Fruit fly (Drosophila melanogaster) whole organism, prepupa: Measurements from ENCODE around the gene mamo.

Source experiments
- Blimp-1 ChIP-seq: fragments of 200-800 bp; sonication (Bioruptor generic); optimal IDR thresholded peaks from 3 replicates; lab custom pipeline; 2017; ENCODE audit warnings: missing biosample characterization, missing genetic modification characterization, mild to moderate bottlenecking, moderate library complexity, missing genetic modification reagents
- CG10631 ChIP-seq: fragments of 200-800 bp; sonication (Bioruptor generic); optimal IDR thresholded peaks from 2 replicates; lab custom pipeline; 2016; ENCODE audit warnings: missing biosample characterization, missing genetic modification characterization
- CG10669 ChIP-seq: fragments of 200-800 bp; sonication (Bioruptor generic); optimal IDR thresholded peaks from 3 replicates; lab custom pipeline; 2018; ENCODE audit warnings: missing biosample characterization, mild to moderate bottlenecking, missing genetic modification characterization, moderate library complexity
- CG11294 ChIP-seq: fragments of 200-800 bp; sonication (Bioruptor generic); IDR thresholded peaks from 2 replicates; pipeline ENCODE4 v1.3.6; 2022; ENCODE audit warnings: missing biosample characterization, missing genetic modification characterization
- CG11762 ChIP-seq: fragments of 200-800 bp; sonication (Bioruptor generic); optimal IDR thresholded peaks from 3 replicates; lab custom pipeline; 2016; ENCODE audit warnings: missing biosample characterization, missing genetic modification characterization; ENCODE audit not compliant: insufficient read depth
- CG1621 ChIP-seq: fragments of 200-800 bp; sonication (Bioruptor generic); optimal IDR thresholded peaks from 3 replicates; lab custom pipeline; 2018; ENCODE audit warnings: missing biosample characterization, mild to moderate bottlenecking, missing genetic modification characterization
- CG16779 ChIP-seq: fragments of 200-800 bp; sonication (Bioruptor generic); optimal IDR thresholded peaks from 3 replicates; lab custom pipeline; 2017; ENCODE audit warnings: missing biosample characterization, mild to moderate bottlenecking, missing genetic modification characterization
- CG32006 ChIP-seq: fragments of 200-800 bp; sonication (Bioruptor generic); optimal IDR thresholded peaks from 3 replicates; lab custom pipeline; 2017; ENCODE audit warnings: missing biosample characterization, mild to moderate bottlenecking, missing genetic modification characterization
- CG4318 ChIP-seq: fragments of 200-800 bp; sonication (Bioruptor generic); optimal IDR thresholded peaks from 3 replicates; lab custom pipeline; 2017; ENCODE audit warnings: missing biosample characterization, mild to moderate bottlenecking, missing genetic modification characterization
- CG6163 ChIP-seq: fragments of 200-800 bp; sonication (Bioruptor generic); IDR thresholded peaks from 3 replicates; pipeline ENCODE4 v1.3.6; 2022; ENCODE audit warnings: missing biosample characterization, missing genetic modification characterization
- CG6792 ChIP-seq: fragments of 200-800 bp; sonication (Bioruptor generic); optimal IDR thresholded peaks from 3 replicates; lab custom pipeline; 2016; ENCODE audit warnings: missing biosample characterization, missing genetic modification characterization
- CG6854 ChIP-seq: fragments of 200-800 bp; sonication (Bioruptor generic); optimal IDR thresholded peaks from 2 replicates; lab custom pipeline; 2017; ENCODE audit warnings: missing biosample characterization, mild to moderate bottlenecking, missing genetic modification characterization
- CG8119 ChIP-seq: fragments of 200-800 bp; sonication (Bioruptor generic); IDR thresholded peaks from 3 replicates; pipeline ENCODE4 v1.3.6; 2022; ENCODE audit warnings: missing biosample characterization, missing genetic modification characterization
- CG8319 ChIP-seq: fragments of 200-800 bp; sonication (Bioruptor generic); optimal IDR thresholded peaks from 3 replicates; lab custom pipeline; 2016; ENCODE audit warnings: missing biosample characterization, missing genetic modification characterization
- Eip75B ChIP-seq: fragments of 200-800 bp; sonication (Bioruptor generic); optimal IDR thresholded peaks from 3 replicates; lab custom pipeline; 2016; ENCODE audit warnings: missing biosample characterization, missing genetic modification characterization
- Eip78C ChIP-seq: fragments of 200-800 bp; sonication (Bioruptor generic); peaks from one replicate; lab custom pipeline; 2016; ENCODE audit warnings: missing biosample characterization, missing genetic modification characterization
- Eip93F ChIP-seq: fragments of 200-800 bp; sonication (Bioruptor generic); optimal IDR thresholded peaks from 2 replicates; lab custom pipeline; 2016; ENCODE audit warnings: missing biosample characterization, mild to moderate bottlenecking, missing genetic modification characterization
- Ets21C ChIP-seq: fragments of 200-800 bp; sonication (Bioruptor generic); optimal IDR thresholded peaks from 3 replicates; lab custom pipeline; 2016; ENCODE audit warnings: missing biosample characterization, missing genetic modification characterization
- Ets96B ChIP-seq: fragments of 200-800 bp; optimal IDR thresholded peaks from 2 replicates; lab custom pipeline; 2019; ENCODE audit warnings: missing biosample characterization, mild to moderate bottlenecking, missing genetic modification characterization, moderate library complexity
- Gug ChIP-seq: fragments of 200-800 bp; sonication (Bioruptor generic); IDR thresholded peaks from 2 replicates; pipeline ENCODE4 v1.3.6; 2022; ENCODE audit warnings: missing biosample characterization, missing genetic modification characterization
- Hr38 ChIP-seq: sonication (Bioruptor generic); optimal IDR thresholded peaks from 2 replicates; lab custom pipeline; 2016; ENCODE audit warnings: missing biosample characterization, missing genetic modification characterization
- Lpt ChIP-seq: fragments of 200-800 bp; sonication (Bioruptor generic); optimal IDR thresholded peaks from 3 replicates; lab custom pipeline; 2016; ENCODE audit warnings: missing biosample characterization, missing genetic modification characterization
- Met ChIP-seq: fragments of 200-800 bp; sonication (Bioruptor generic); optimal IDR thresholded peaks from 3 replicates; lab custom pipeline; 2016; ENCODE audit warnings: missing biosample characterization, missing genetic modification characterization
- OdsH ChIP-seq: fragments of 200-800 bp; sonication (Bioruptor generic); optimal IDR thresholded peaks from 3 replicates; lab custom pipeline; 2016; ENCODE audit warnings: missing biosample characterization, missing genetic modification characterization
- Sox102F ChIP-seq: fragments of 200-800 bp; sonication (Bioruptor generic); optimal IDR thresholded peaks from 2 replicates; lab custom pipeline; 2016; ENCODE audit warnings: missing biosample characterization, mild to moderate bottlenecking, missing genetic modification characterization
- Sox14 ChIP-seq: fragments of 200-800 bp; sonication (Bioruptor generic); optimal IDR thresholded peaks from 3 replicates; lab custom pipeline; 2016; ENCODE audit warnings: missing biosample characterization, missing genetic modification characterization
- Sox15 ChIP-seq: fragments of 200-800 bp; sonication (Bioruptor generic); optimal IDR thresholded peaks from 3 replicates; lab custom pipeline; 2016; ENCODE audit warnings: missing biosample characterization, missing genetic modification characterization
- achi ChIP-seq: fragments of 200-800 bp; sonication (Bioruptor generic); optimal IDR thresholded peaks from 3 replicates; lab custom pipeline; 2016; ENCODE audit warnings: missing biosample characterization, missing genetic modification characterization
- cyc ChIP-seq: fragments of 200-800 bp; sonication (Bioruptor generic); optimal IDR thresholded peaks from 3 replicates; lab custom pipeline; 2016; ENCODE audit warnings: missing biosample characterization, missing genetic modification characterization
- dac ChIP-seq: fragments of 200-800 bp; sonication (Bioruptor generic); optimal IDR thresholded peaks from 2 replicates; lab custom pipeline; 2017; ENCODE audit warnings: missing biosample characterization, mild to moderate bottlenecking, missing genetic modification characterization
- dsx ChIP-seq: fragments of 200-800 bp; optimal IDR thresholded peaks from 3 replicates; lab custom pipeline; 2019; ENCODE audit warnings: missing biosample characterization, mild to moderate bottlenecking, missing genetic modification characterization, moderate library complexity; ENCODE audit not compliant: poor library complexity, severe bottlenecking
- eg ChIP-seq: fragments of 200-800 bp; sonication (Bioruptor generic); IDR thresholded peaks from 3 replicates; pipeline ENCODE4 v1.3.6; 2022; ENCODE audit warnings: missing biosample characterization, missing genetic modification characterization
- esn ChIP-seq: fragments of 200-800 bp; sonication (Bioruptor generic); optimal IDR thresholded peaks from 2 replicates; lab custom pipeline; 2016; ENCODE audit warnings: missing biosample characterization, mild to moderate bottlenecking, missing genetic modification characterization, moderate library complexity
- fd85E ChIP-seq: fragments of 200-800 bp; sonication (Bioruptor generic); optimal IDR thresholded peaks from 3 replicates; lab custom pipeline; 2016; ENCODE audit warnings: missing biosample characterization, missing genetic modification characterization
- pdm3 ChIP-seq: fragments of 200-800 bp; sonication (Bioruptor generic); optimal IDR thresholded peaks from 3 replicates; lab custom pipeline; 2016; ENCODE audit warnings: missing biosample characterization, missing genetic modification characterization
- salr ChIP-seq, 2 experiments: fragments of 200-800 bp; sonication (Bioruptor generic); optimal IDR thresholded peaks; 3 replicates each; lab custom pipeline; 2016 to 2018; ENCODE audit warnings: missing biosample characterization in 2 of 2, missing genetic modification characterization in 2 of 2, mild to moderate bottlenecking in 1 of 2
- spab ChIP-seq: fragments of 200-800 bp; sonication (Bioruptor generic); optimal IDR thresholded peaks from 2 replicates; lab custom pipeline; 2017; ENCODE audit warnings: missing biosample characterization, mild to moderate bottlenecking, missing genetic modification characterization, missing genetic modification reagents
- ss ChIP-seq, 2 experiments: fragments of 200-800 bp; sonication (Bioruptor generic); optimal IDR thresholded peaks; 2 replicates in 1 of 2; 3 replicates in 1 of 2; lab custom pipeline; 2017 to 2018; ENCODE audit warnings: mild to moderate bottlenecking in 2 of 2, missing biosample characterization in 2 of 2, missing genetic modification characterization in 2 of 2, moderate library complexity in 1 of 2
- svp ChIP-seq: fragments of 200-800 bp; sonication (Bioruptor generic); peaks from one replicate; lab custom pipeline; 2016; ENCODE audit warnings: missing biosample characterization, missing genetic modification characterization
- vri ChIP-seq: fragments of 200-800 bp; sonication (Bioruptor generic); optimal IDR thresholded peaks from 3 replicates; lab custom pipeline; 2016; ENCODE audit warnings: missing biosample characterization, mild to moderate bottlenecking, missing genetic modification characterization

Gene mamo

dm6 chrX:14038023-14038422 is 47.7 kb upstream of the mamo start (continued):
- no peak for TF ChIP-seq Ets21C (GFP tag; lab: Kevin White, UChicago)
- TF ChIP-seq svp, result peak; percentile 69
- peak; percentile 23 for TF ChIP-seq OdsH
- TF ChIP-seq dsx (GFP tag; lab: Kevin White, UChicago), result peak; percentile 54
- TF ChIP-seq Hr38 (GFP tag; lab: Kevin White, UChicago), result no peak
- no peak for TF ChIP-seq cyc (GFP tag; lab: Kevin White, UChicago)
- TF ChIP-seq CG11762 (GFP tag; lab: Kevin White, UChicago), result peak; percentile 14
- peak; percentile 65 for TF ChIP-seq Ets96B (tag; lab: Kevin White, UChicago)
- TF ChIP-seq CG6792 (GFP tag; lab: Kevin White, UChicago), result peak; percentile 44
- peak; percentile 60 for TF ChIP-seq Sox102F
- TF ChIP-seq CG10631 (GFP tag; lab: Kevin White, UChicago), result peak; percentile 25
- no peak for TF ChIP-seq Sox15 (GFP tag; lab: Kevin White, UChicago)
- peak; percentile 82 for TF ChIP-seq CG8119
- TF ChIP-seq vri, result peak; percentile 50
- no peak for TF ChIP-seq Eip93F (GFP tag; lab: Kevin White, UChicago)
- peak; percentile 52 for TF ChIP-seq pdm3 (GFP tag; lab: Kevin White, UChicago)

- TF ChIP-seq esn (GFP tag; lab: Kevin White, UChicago), result no peak
- TF ChIP-seq CG11294 (GFP tag; lab: Robert Waterston, UW), result no peak
- TF ChIP-seq svp, result no peak
- TF ChIP-seq Lpt (GFP tag; lab: Kevin White, UChicago), result no peak
- no peak for TF ChIP-seq Hr38 (GFP tag; lab: Kevin White, UChicago)
- TF ChIP-seq Blimp-1 (GFP tag; lab: Kevin White, UChicago), result no peak
- no peak for TF ChIP-seq OdsH
- TF ChIP-seq eg, result no peak
- TF ChIP-seq Sox15 (GFP tag; lab: Kevin White, UChicago), result no peak
- no peak for TF ChIP-seq cyc (GFP tag; lab: Kevin White, UChicago)
- TF ChIP-seq vri, result no peak
- TF ChIP-seq Ets96B (tag; lab: Kevin White, UChicago), result no peak
- no peak for TF ChIP-seq CG6854 (GFP tag; lab: Kevin White, UChicago)
Observed at dm6 chrX:14026712-14027111, 36.4 kb upstream of the mamo start.

- TF ChIP-seq fd85E, result no peak
- TF ChIP-seq Eip75B (GFP tag; lab: Kevin White, UChicago), result no peak
- no peak for TF ChIP-seq salr (GFP tag; optimal IDR thresholded peaks at IDR 0.05; lab: Kevin White, UChicago)
- TF ChIP-seq CG6163 (GFP tag; lab: Robert Waterston, UW), result no peak
- no peak for TF ChIP-seq OdsH
- TF ChIP-seq pdm3 (GFP tag; lab: Kevin White, UChicago), result no peak
- TF ChIP-seq Gug (GFP tag; lab: Robert Waterston, UW), result no peak
- no peak for TF ChIP-seq CG8119
- TF ChIP-seq achi (GFP tag; lab: Kevin White, UChicago), result no peak
- no peak for TF ChIP-seq Met
- TF ChIP-seq CG1621 (tag; lab: Kevin White, UChicago), result no peak
- TF ChIP-seq CG16779 (tag; lab: Kevin White, UChicago), result no peak
- TF ChIP-seq CG8319, result no peak
- TF ChIP-seq ss (GFP tag; optimal IDR thresholded peaks at IDR 0.05; lab: Kevin White, UChicago), result no peak
- TF ChIP-seq, all 60 proteins: peak for 0
Observed at dm6 chrX:14025410-14025809, 35.1 kb upstream of the mamo start.

dm6 chrX:14019048-14019447 is 28.7 kb upstream of the mamo start:
- no peak for TF ChIP-seq Sox14 (GFP tag; lab: Kevin White, UChicago)
- TF ChIP-seq CG11294 (GFP tag; lab: Robert Waterston, UW), result no peak
- no peak for TF ChIP-seq CG10669
- no peak for TF ChIP-seq spab (GFP tag; lab: Kevin White, UChicago)
- peak; percentile 55 for TF ChIP-seq Eip78C (GFP tag; lab: Kevin White, UChicago)
- TF ChIP-seq CG10631 (GFP tag; lab: Kevin White, UChicago), result no peak
- no peak for TF ChIP-seq CG11762 (GFP tag; lab: Kevin White, UChicago)
- TF ChIP-seq CG8319, result no peak
- peak; percentile 34 for TF ChIP-seq CG32006 (GFP tag; lab: Kevin White, UChicago)
- TF ChIP-seq Met, result peak; percentile 18
- peak; percentile 7 for TF ChIP-seq esn (GFP tag; lab: Kevin White, UChicago)
- no peak for TF ChIP-seq dac (GFP tag; lab: Kevin White, UChicago)
- no peak for TF ChIP-seq CG4318 (GFP tag; lab: Kevin White, UChicago)
- TF ChIP-seq CG1621 (tag; lab: Kevin White, UChicago), result no peak
- TF ChIP-seq Sox15 (GFP tag; lab: Kevin White, UChicago), result no peak
- peak; percentile 75 for TF ChIP-seq svp
